Fruit fly (Drosophila melanogaster) whole organism, embryonic: Measurements from ENCODE around the gene Nup98-96.

Source experiments
- Asciz ChIP-seq: fragments of 200-800 bp; sonication (Bioruptor generic); optimal IDR thresholded peaks from 2 replicates; lab custom pipeline; 2017; ENCODE audit warnings: missing biosample characterization, mild to moderate bottlenecking, missing genetic modification characterization, missing genetic modification reagents
- CG10462 ChIP-seq: fragments of 200-800 bp; sonication (Bioruptor generic); optimal IDR thresholded peaks from 2 replicates; lab custom pipeline; 2016; ENCODE audit warnings: missing biosample characterization, missing genetic modification characterization
- CG11456 ChIP-seq: fragments of 200-800 bp; sonication (Bioruptor generic); IDR thresholded peaks from 3 replicates; pipeline ENCODE4 v1.3.6; 2022; ENCODE audit warnings: missing biosample characterization, missing genetic modification characterization
- CG11560 ChIP-seq: fragments of 200-800 bp; sonication (Bioruptor generic); IDR thresholded peaks from 3 replicates; pipeline ENCODE4 v1.3.6; 2022; ENCODE audit warnings: missing biosample characterization, missing genetic modification characterization
- CG1233 ChIP-seq: fragments of 200-800 bp; sonication (Bioruptor generic); optimal IDR thresholded peaks from 4 replicates; lab custom pipeline; 2018; ENCODE audit warnings: missing biosample characterization, mild to moderate bottlenecking, missing genetic modification characterization
- CG12659 ChIP-seq: fragments of 200-800 bp; sonication (Bioruptor generic); optimal IDR thresholded peaks from 3 replicates; lab custom pipeline; 2017; ENCODE audit warnings: mild to moderate bottlenecking, missing biosample characterization, missing genetic modification reagents, missing genetic modification characterization
- CG12942 ChIP-seq: fragments of 200-800 bp; sonication (Bioruptor generic); optimal IDR thresholded peaks from 3 replicates; lab custom pipeline; 2016; ENCODE audit warnings: missing biosample characterization, missing genetic modification characterization
- CG14667 ChIP-seq: fragments of 200-800 bp; sonication (Bioruptor generic); IDR thresholded peaks from 2 replicates; pipeline ENCODE4 v1.3.6; 2022; ENCODE audit warnings: missing biosample characterization, missing genetic modification characterization
- CG15269 ChIP-seq: fragments of 200-800 bp; sonication (Bioruptor generic); optimal IDR thresholded peaks from 2 replicates; lab custom pipeline; 2018; ENCODE audit warnings: missing biosample characterization, mild to moderate bottlenecking, missing genetic modification characterization, moderate library complexity
- CG15479 ChIP-seq: fragments of 200-800 bp; sonication (Bioruptor generic); optimal IDR thresholded peaks from 3 replicates; lab custom pipeline; 2019; ENCODE audit warnings: missing biosample characterization, mild to moderate bottlenecking, missing genetic modification characterization, moderate library complexity
- CG17361 ChIP-seq: fragments of 200-800 bp; sonication (Bioruptor generic); IDR thresholded peaks from 3 replicates; pipeline ENCODE4 v1.3.6; 2022; ENCODE audit warnings: missing biosample characterization, missing genetic modification characterization
- CG17385 ChIP-seq: fragments of 200-800 bp; sonication (Bioruptor generic); optimal IDR thresholded peaks from 3 replicates; lab custom pipeline; 2018; ENCODE audit warnings: missing biosample characterization, mild to moderate bottlenecking, missing genetic modification characterization
- CG17612 ChIP-seq: fragments of 200-800 bp; sonication (Bioruptor generic); IDR thresholded peaks from 2 replicates; pipeline ENCODE4 v1.3.6; 2022; ENCODE audit warnings: missing biosample characterization, missing genetic modification characterization
- CG31365 ChIP-seq: fragments of 200-800 bp; sonication (Bioruptor generic); optimal IDR thresholded peaks from 2 replicates; lab custom pipeline; 2018; ENCODE audit warnings: missing biosample characterization, mild to moderate bottlenecking, missing genetic modification characterization
- CG5953 ChIP-seq: fragments of 200-800 bp; sonication (Bioruptor generic); IDR thresholded peaks from 2 replicates; pipeline ENCODE4 v1.3.6; 2022; ENCODE audit warnings: missing biosample characterization, missing genetic modification characterization
- CG7556 ChIP-seq: fragments of 200-800 bp; sonication (Bioruptor generic); optimal IDR thresholded peaks from 2 replicates; lab custom pipeline; 2017; ENCODE audit warnings: missing biosample characterization, mild to moderate bottlenecking, missing genetic modification characterization
- Elba2 ChIP-seq: fragments of 200-800 bp; sonication (Bioruptor generic); optimal IDR thresholded peaks from 3 replicates; lab custom pipeline; 2016; ENCODE audit warnings: missing biosample characterization, missing genetic modification characterization
- Fer2 ChIP-seq: fragments of 200-800 bp; sonication (Bioruptor generic); optimal IDR thresholded peaks from 2 replicates; lab custom pipeline; 2018; ENCODE audit warnings: missing biosample characterization, mild to moderate bottlenecking, missing genetic modification characterization, moderate library complexity
- GATAe ChIP-seq: fragments of 200-800 bp; sonication (Bioruptor generic); conservative IDR thresholded peaks from 2 replicates; pipeline ENCODE4 v1.3.6; 2022; ENCODE audit warnings: missing biosample characterization, missing genetic modification characterization
- MESR4 ChIP-seq: fragments of 200-800 bp; sonication (Bioruptor generic); optimal IDR thresholded peaks from 2 replicates; lab custom pipeline; 2018; ENCODE audit warnings: missing biosample characterization, mild to moderate bottlenecking, missing genetic modification characterization, moderate library complexity
- Mes4 ChIP-seq: fragments of 200-800 bp; sonication (Bioruptor generic); optimal IDR thresholded peaks from 2 replicates; lab custom pipeline; 2016; ENCODE audit warnings: missing biosample characterization, missing genetic modification characterization
- NC2α ChIP-seq: fragments of 200-800 bp; sonication (Bioruptor generic); optimal IDR thresholded peaks from 2 replicates; lab custom pipeline; 2016; ENCODE audit warnings: missing biosample characterization, missing genetic modification characterization
- Ravus ChIP-seq: fragments of 200-800 bp; sonication (Bioruptor generic); IDR thresholded peaks from 2 replicates; pipeline ENCODE4 v1.3.6; 2022; ENCODE audit warnings: missing biosample characterization, missing genetic modification characterization
- Six4 ChIP-seq: fragments of 200-800 bp; sonication (Bioruptor generic); optimal IDR thresholded peaks from 2 replicates; lab custom pipeline; 2016; ENCODE audit warnings: missing biosample characterization, missing genetic modification characterization
- Sox100B ChIP-seq: fragments of 200-800 bp; sonication (Bioruptor generic); optimal IDR thresholded peaks from 3 replicates; lab custom pipeline; 2018; ENCODE audit warnings: missing biosample characterization, mild to moderate bottlenecking, missing genetic modification characterization
- Spps ChIP-seq: fragments of 200-800 bp; sonication (Bioruptor generic); optimal IDR thresholded peaks from 2 replicates; lab custom pipeline; 2018; ENCODE audit warnings: missing biosample characterization, mild to moderate bottlenecking, missing genetic modification characterization
- Trl ChIP-seq, 3 experiments: fragments of >200 bp in 2 of 3; fragments of 200-800 bp in 1 of 3; sonication (Bioruptor generic) in 1 of 3; optimal IDR thresholded peaks; 2 replicates in 1 of 3; 3 replicates in 2 of 3; lab custom pipeline; 2016 to 2017; ENCODE audit warnings: missing biosample characterization in 1 of 3, missing genetic modification characterization in 1 of 3
- Xbp1 ChIP-seq: fragments of 200-800 bp; sonication (Bioruptor generic); optimal IDR thresholded peaks from 3 replicates; lab custom pipeline; 2016; ENCODE audit warnings: missing biosample characterization, mild to moderate bottlenecking, missing genetic modification characterization
- ab ChIP-seq: fragments of 200-800 bp; sonication (Bioruptor generic); optimal IDR thresholded peaks from 2 replicates; lab custom pipeline; 2016; ENCODE audit warnings: missing biosample characterization, missing genetic modification characterization
- az2 ChIP-seq: fragments of 200-800 bp; sonication (Bioruptor generic); optimal IDR thresholded peaks from 3 replicates; lab custom pipeline; 2016; ENCODE audit warnings: missing biosample characterization, missing genetic modification characterization
- cas ChIP-seq: fragments of 200-800 bp; sonication (Bioruptor generic); IDR thresholded peaks from 2 replicates; pipeline ENCODE4 v1.3.6; 2022; ENCODE audit warnings: missing biosample characterization, missing genetic modification characterization
- ci ChIP-seq: fragments of 200-800 bp; sonication (Bioruptor generic); IDR thresholded peaks from 3 replicates; pipeline ENCODE4 v1.3.6; 2022; ENCODE audit warnings: missing biosample characterization, missing genetic modification characterization
- crp ChIP-seq, 2 experiments: fragments of 200-800 bp; sonication (Bioruptor generic); optimal IDR thresholded peaks; 2 replicates in 1 of 2; 3 replicates in 1 of 2; lab custom pipeline; 2017; ENCODE audit warnings: missing biosample characterization in 2 of 2, missing genetic modification characterization in 2 of 2, mild to moderate bottlenecking in 1 of 2, moderate library complexity in 1 of 2
- cwo ChIP-seq: fragments of 200-800 bp; sonication (Bioruptor generic); optimal IDR thresholded peaks from 3 replicates; lab custom pipeline; 2017; ENCODE audit warnings: missing biosample characterization, missing genetic modification characterization, mild to moderate bottlenecking, moderate library complexity, missing genetic modification reagents
- dati ChIP-seq: fragments of 200-800 bp; sonication (Bioruptor generic); IDR thresholded peaks from 2 replicates; pipeline ENCODE4 v1.3.6; 2022; ENCODE audit warnings: missing biosample characterization, missing genetic modification characterization
- fu2 ChIP-seq: fragments of 200-800 bp; sonication (Bioruptor generic); optimal IDR thresholded peaks from 2 replicates; lab custom pipeline; 2016; ENCODE audit warnings: missing biosample characterization, missing genetic modification characterization
- gfzf ChIP-seq: fragments of 200-800 bp; sonication (Bioruptor generic); optimal IDR thresholded peaks from 2 replicates; lab custom pipeline; 2016; ENCODE audit warnings: missing biosample characterization, mild to moderate bottlenecking, missing genetic modification characterization, moderate library complexity
- grn ChIP-seq: fragments of 200-800 bp; sonication (Bioruptor generic); optimal IDR thresholded peaks from 3 replicates; lab custom pipeline; 2017; ENCODE audit warnings: missing biosample characterization, missing genetic modification characterization
- ind ChIP-seq: fragments of 200-800 bp; sonication (Bioruptor generic); optimal IDR thresholded peaks from 3 replicates; lab custom pipeline; 2016; ENCODE audit warnings: missing biosample characterization, missing genetic modification characterization
- inv ChIP-seq: fragments of 200-800 bp; sonication (Bioruptor generic); IDR thresholded peaks from 2 replicates; pipeline ENCODE4 v1.3.6; 2022; ENCODE audit warnings: missing biosample characterization, missing genetic modification characterization; ENCODE audit not compliant: partially characterized antibody
- kni ChIP-seq: fragments of 200-800 bp; sonication (Bioruptor generic); optimal IDR thresholded peaks from 3 replicates; lab custom pipeline; 2017; ENCODE audit warnings: mild to moderate bottlenecking, missing biosample characterization, missing genetic modification reagents, missing genetic modification characterization
- nau ChIP-seq: fragments of 200-800 bp; sonication (Bioruptor generic); optimal IDR thresholded peaks from 3 replicates; lab custom pipeline; 2017; ENCODE audit warnings: missing biosample characterization, mild to moderate bottlenecking, missing genetic modification characterization, missing genetic modification reagents
- pan ChIP-seq, 4 experiments: fragments of >200 bp in 3 of 4; fragments of 200-800 bp in 1 of 4; sonication (Bioruptor generic) in 1 of 4; optimal IDR thresholded peaks in 3 of 4; IDR thresholded peaks in 1 of 4; 2 replicates each; pipeline versions ENCODE4 v1.3.6 to Lab custom; 2017 to 2022; ENCODE audit warnings: missing biosample characterization in 2 of 4, missing genetic modification characterization in 2 of 4, mixed read lengths in 1 of 4
- pb ChIP-seq: fragments of 200-800 bp; sonication (Bioruptor generic); optimal IDR thresholded peaks from 3 replicates; lab custom pipeline; 2016; ENCODE audit warnings: missing biosample characterization, missing genetic modification characterization
- pho ChIP-seq: fragments of 200-800 bp; sonication (Bioruptor generic); optimal IDR thresholded peaks from 2 replicates; lab custom pipeline; 2016; ENCODE audit warnings: missing biosample characterization, missing genetic modification characterization
- phol ChIP-seq: fragments of 200-800 bp; sonication (Bioruptor generic); optimal IDR thresholded peaks from 3 replicates; lab custom pipeline; 2018; ENCODE audit warnings: missing biosample characterization, mild to moderate bottlenecking, missing genetic modification characterization, moderate library complexity
- pnt ChIP-seq: fragments of 200-800 bp; sonication (Bioruptor generic); optimal IDR thresholded peaks from 3 replicates; lab custom pipeline; 2016; ENCODE audit warnings: missing biosample characterization, missing genetic modification characterization
- sim ChIP-seq: fragments of 200-800 bp; sonication (Bioruptor generic); IDR thresholded peaks from 2 replicates; pipeline ENCODE4 v1.3.6; 2022; ENCODE audit warnings: missing biosample characterization, missing genetic modification characterization
- tna ChIP-seq: fragments of 200-800 bp; sonication (Bioruptor generic); IDR thresholded peaks from 2 replicates; pipeline ENCODE4 v1.3.6; 2022; ENCODE audit warnings: missing biosample characterization, missing genetic modification characterization; ENCODE audit not compliant: partially characterized antibody
- twi ChIP-seq: fragments of 200-800 bp; optimal IDR thresholded peaks from 2 replicates; lab custom pipeline; 2019; ENCODE audit warnings: missing biosample characterization, mild to moderate bottlenecking, missing genetic modification characterization, moderate library complexity

Nup98-96 gene

DNA sequence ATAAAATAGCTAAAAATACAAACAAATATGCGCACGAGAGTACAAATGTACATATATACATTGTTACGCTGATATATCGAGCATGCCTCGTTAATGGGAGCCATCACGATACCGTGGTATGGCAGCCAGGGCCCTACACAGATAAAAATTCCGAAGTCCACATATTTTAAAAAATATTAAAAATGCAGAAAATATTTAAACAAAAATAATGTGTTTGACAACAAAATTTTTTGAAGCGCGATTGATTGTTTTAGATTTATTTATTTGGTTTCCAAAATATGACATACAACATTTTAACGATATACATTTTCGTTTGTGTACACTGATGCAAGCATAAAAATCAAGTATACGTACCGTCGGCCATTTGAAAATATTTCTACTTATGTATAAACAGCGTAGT lies 54.7 kb downstream of the Nup98-96 start (continued):
- TF ChIP-seq ab = no peak
- peak; percentile 82 for TF ChIP-seq ind (GFP tag; lab: Kevin White, UChicago)
- TF ChIP-seq CG17361 = peak; percentile 75
- peak; percentile 49 for TF ChIP-seq CG10462 (GFP tag; lab: Kevin White, UChicago)
- no peak for TF ChIP-seq MESR4 (GFP tag; lab: Kevin White, UChicago)
- TF ChIP-seq pan (optimal IDR thresholded peaks at IDR 0.05; lab: Kevin White, UChicago) = no peak
- peak in 1 of 2 experiments; percentile 88 for TF ChIP-seq pan (GFP tag; optimal IDR thresholded peaks at IDR 0.05 in 1 of 2, IDR thresholded peaks at IDR 0.05 in 1 of 2)
- TF ChIP-seq crp (GFP tag; optimal IDR thresholded peaks at IDR 0.05; lab: Kevin White, UChicago) = peak in 1 of 2 experiments; percentile 8
- TF ChIP-seq twi (tag; lab: Kevin White, UChicago) = no peak
- no peak for TF ChIP-seq Elba2
- no peak for TF ChIP-seq NC2α (GFP tag; lab: Kevin White, UChicago)
- peak; percentile 86 for TF ChIP-seq CG12659 (GFP tag; lab: Kevin White, UChicago)
- peak; percentile 1 for TF ChIP-seq CG31365 (tag; lab: Kevin White, UChicago)
- peak; percentile 72 for TF ChIP-seq Asciz (GFP tag; lab: Kevin White, UChicago)
- TF ChIP-seq Sox100B (GFP tag; lab: Kevin White, UChicago) = peak; percentile 62
- TF ChIP-seq Six4 (GFP tag; lab: Kevin White, UChicago) = peak; percentile 48
- peak; percentile 49 for TF ChIP-seq pnt
- peak; percentile 84 for TF ChIP-seq CG15269
- TF ChIP-seq CG12942 (GFP tag; lab: Kevin White, UChicago) = peak; percentile 44
- TF ChIP-seq CG14667 (GFP tag; lab: Robert Waterston, UW) = peak; percentile 55; the same call in 1 of the 2 replicates
- TF ChIP-seq dati = no peak
- TF ChIP-seq CG17385 (GFP tag; lab: Kevin White, UChicago) = peak; percentile 72
- TF ChIP-seq gfzf (GFP tag; lab: Kevin White, UChicago) = no peak
- TF ChIP-seq Xbp1 (GFP tag; lab: Kevin White, UChicago) = peak; percentile 71
- peak; percentile 78 for TF ChIP-seq pho (GFP tag; lab: Kevin White, UChicago)
- peak; percentile 80 for TF ChIP-seq CG17612
- TF ChIP-seq grn (GFP tag; lab: Kevin White, UChicago) = no peak
- peak; percentile 60 for TF ChIP-seq nau (GFP tag; lab: Kevin White, UChicago)
- TF ChIP-seq CG5953 (GFP tag; lab: Robert Waterston, UW) = no peak; the same call in 1 of the 2 replicates
- peak; percentile 45 for TF ChIP-seq Fer2 (tag; lab: Kevin White, UChicago)
- TF ChIP-seq Spps (tag; lab: Kevin White, UChicago) = peak; percentile 23
- TF ChIP-seq CG15479 (GFP tag; lab: Kevin White, UChicago) = no peak
- peak; percentile 75; the same call in 2 of the 3 replicates for TF ChIP-seq CG11456 (GFP tag; lab: Robert Waterston, UW)
- TF ChIP-seq ci (GFP tag; lab: Robert Waterston, UW) = peak; percentile 77
- TF ChIP-seq Mes4 (GFP tag; lab: Kevin White, UChicago) = peak; percentile 16
- TF ChIP-seq tna = no peak
- no peak for TF ChIP-seq kni (GFP tag; lab: Kevin White, UChicago)
- TF ChIP-seq pb = no peak
- TF ChIP-seq fu2 (GFP tag; lab: Kevin White, UChicago) = peak; percentile 65
- TF ChIP-seq az2 (GFP tag; lab: Kevin White, UChicago) = peak; percentile 59
- peak; percentile 82 for TF ChIP-seq CG7556 (GFP tag; lab: Kevin White, UChicago)
- peak; percentile 58; the same call in 2 of the 3 replicates for TF ChIP-seq CG11560
- no peak for TF ChIP-seq inv (GFP tag; lab: Robert Waterston, UW)
- peak; percentile 77 for TF ChIP-seq cas (GFP tag; lab: Robert Waterston, UW)
- TF ChIP-seq phol (tag; lab: Kevin White, UChicago) = peak; percentile 69
- TF ChIP-seq GATAe (GFP tag; lab: Robert Waterston, UW) = peak; percentile 74
- peak; percentile 70 for TF ChIP-seq CG1233
- TF ChIP-seq Ravus (GFP tag; lab: Robert Waterston, UW) = peak; percentile 55
- no peak for TF ChIP-seq sim (GFP tag; lab: Robert Waterston, UW)
- TF ChIP-seq cwo = peak; percentile 91
- no peak for TF ChIP-seq Trl (optimal IDR thresholded peaks at IDR 0.05; lab: Kevin White, UChicago)
- peak; percentile 64 for TF ChIP-seq Trl (GFP tag; optimal IDR thresholded peaks at IDR 0.05; lab: Kevin White, UChicago)
